Fruit fly (Drosophila melanogaster) whole organism, prepupa: ENCODE measurements around the gene SmD2.

Experiments used
- CG10631 ChIP-seq: fragments of 200-800 bp; sonication (Bioruptor generic); optimal IDR thresholded peaks from 2 replicates; lab custom pipeline; 2016; ENCODE audit warnings: missing biosample characterization, missing genetic modification characterization
- CG11762 ChIP-seq: fragments of 200-800 bp; sonication (Bioruptor generic); optimal IDR thresholded peaks from 3 replicates; lab custom pipeline; 2016; ENCODE audit warnings: missing biosample characterization, missing genetic modification characterization; ENCODE audit not compliant: insufficient read depth
- CG11902 ChIP-seq: fragments of 200-800 bp; sonication (Bioruptor generic); optimal IDR thresholded peaks from 3 replicates; lab custom pipeline; 2016; ENCODE audit warnings: missing biosample characterization, missing genetic modification characterization
- CG15336 ChIP-seq: fragments of 200-800 bp; sonication (Bioruptor generic); IDR thresholded peaks from 2 replicates; pipeline ENCODE4 v1.3.6; 2022; ENCODE audit warnings: missing biosample characterization, missing genetic modification characterization
- CG1621 ChIP-seq: fragments of 200-800 bp; sonication (Bioruptor generic); optimal IDR thresholded peaks from 3 replicates; lab custom pipeline; 2018; ENCODE audit warnings: missing biosample characterization, mild to moderate bottlenecking, missing genetic modification characterization
- CG16779 ChIP-seq: fragments of 200-800 bp; sonication (Bioruptor generic); optimal IDR thresholded peaks from 3 replicates; lab custom pipeline; 2017; ENCODE audit warnings: missing biosample characterization, mild to moderate bottlenecking, missing genetic modification characterization
- CG3032 ChIP-seq: fragments of 200-800 bp; optimal IDR thresholded peaks from 2 replicates; lab custom pipeline; 2019; ENCODE audit warnings: missing biosample characterization, mild to moderate bottlenecking, missing genetic modification characterization, moderate library complexity
- CG31627 ChIP-seq: fragments of 200-800 bp; sonication (Bioruptor generic); optimal IDR thresholded peaks from 3 replicates; lab custom pipeline; 2016; ENCODE audit warnings: missing biosample characterization, missing genetic modification characterization
- CG3919 ChIP-seq: fragments of 200-800 bp; sonication (Bioruptor generic); optimal IDR thresholded peaks from 3 replicates; lab custom pipeline; 2016; ENCODE audit warnings: missing biosample characterization, missing genetic modification characterization
- CG4318 ChIP-seq: fragments of 200-800 bp; sonication (Bioruptor generic); optimal IDR thresholded peaks from 3 replicates; lab custom pipeline; 2017; ENCODE audit warnings: missing biosample characterization, mild to moderate bottlenecking, missing genetic modification characterization
- CG6163 ChIP-seq: fragments of 200-800 bp; sonication (Bioruptor generic); IDR thresholded peaks from 3 replicates; pipeline ENCODE4 v1.3.6; 2022; ENCODE audit warnings: missing biosample characterization, missing genetic modification characterization
- CG6792 ChIP-seq: fragments of 200-800 bp; sonication (Bioruptor generic); optimal IDR thresholded peaks from 3 replicates; lab custom pipeline; 2016; ENCODE audit warnings: missing biosample characterization, missing genetic modification characterization
- CG6808 ChIP-seq: fragments of 200-800 bp; sonication (Bioruptor generic); optimal IDR thresholded peaks from 3 replicates; lab custom pipeline; 2017; ENCODE audit warnings: missing biosample characterization, missing genetic modification characterization, mild to moderate bottlenecking, moderate library complexity, missing genetic modification reagents
- CG6854 ChIP-seq: fragments of 200-800 bp; sonication (Bioruptor generic); optimal IDR thresholded peaks from 2 replicates; lab custom pipeline; 2017; ENCODE audit warnings: missing biosample characterization, mild to moderate bottlenecking, missing genetic modification characterization
- CG8119 ChIP-seq: fragments of 200-800 bp; sonication (Bioruptor generic); IDR thresholded peaks from 3 replicates; pipeline ENCODE4 v1.3.6; 2022; ENCODE audit warnings: missing biosample characterization, missing genetic modification characterization
- CG8632 ChIP-seq: fragments of 200-800 bp; sonication (Bioruptor generic); optimal IDR thresholded peaks from 3 replicates; lab custom pipeline; 2016; ENCODE audit warnings: missing biosample characterization, missing genetic modification characterization
- Eip75B ChIP-seq: fragments of 200-800 bp; sonication (Bioruptor generic); optimal IDR thresholded peaks from 3 replicates; lab custom pipeline; 2016; ENCODE audit warnings: missing biosample characterization, missing genetic modification characterization
- Eip93F ChIP-seq: fragments of 200-800 bp; sonication (Bioruptor generic); optimal IDR thresholded peaks from 2 replicates; lab custom pipeline; 2016; ENCODE audit warnings: missing biosample characterization, mild to moderate bottlenecking, missing genetic modification characterization
- Ets21C ChIP-seq: fragments of 200-800 bp; sonication (Bioruptor generic); optimal IDR thresholded peaks from 3 replicates; lab custom pipeline; 2016; ENCODE audit warnings: missing biosample characterization, missing genetic modification characterization
- Ets96B ChIP-seq: fragments of 200-800 bp; optimal IDR thresholded peaks from 2 replicates; lab custom pipeline; 2019; ENCODE audit warnings: missing biosample characterization, mild to moderate bottlenecking, missing genetic modification characterization, moderate library complexity
- Gug ChIP-seq: fragments of 200-800 bp; sonication (Bioruptor generic); IDR thresholded peaks from 2 replicates; pipeline ENCODE4 v1.3.6; 2022; ENCODE audit warnings: missing biosample characterization, missing genetic modification characterization
- Hr38 ChIP-seq: sonication (Bioruptor generic); optimal IDR thresholded peaks from 2 replicates; lab custom pipeline; 2016; ENCODE audit warnings: missing biosample characterization, missing genetic modification characterization
- Hr39 ChIP-seq: fragments of 200-800 bp; sonication (Bioruptor generic); optimal IDR thresholded peaks from 2 replicates; lab custom pipeline; 2016; ENCODE audit warnings: missing biosample characterization, missing genetic modification characterization
- Hr4 ChIP-seq: fragments of 200-800 bp; sonication (Bioruptor generic); optimal IDR thresholded peaks from 3 replicates; lab custom pipeline; 2016; ENCODE audit warnings: missing biosample characterization, missing genetic modification characterization
- Lpt ChIP-seq: fragments of 200-800 bp; sonication (Bioruptor generic); optimal IDR thresholded peaks from 3 replicates; lab custom pipeline; 2016; ENCODE audit warnings: missing biosample characterization, missing genetic modification characterization
- OdsH ChIP-seq: fragments of 200-800 bp; sonication (Bioruptor generic); optimal IDR thresholded peaks from 3 replicates; lab custom pipeline; 2016; ENCODE audit warnings: missing biosample characterization, missing genetic modification characterization
- Smox ChIP-seq: fragments of 200-800 bp; sonication (Bioruptor generic); optimal IDR thresholded peaks from 3 replicates; lab custom pipeline; 2016; ENCODE audit warnings: missing biosample characterization, missing genetic modification characterization
- Sox102F ChIP-seq: fragments of 200-800 bp; sonication (Bioruptor generic); optimal IDR thresholded peaks from 2 replicates; lab custom pipeline; 2016; ENCODE audit warnings: missing biosample characterization, mild to moderate bottlenecking, missing genetic modification characterization
- Sox14 ChIP-seq: fragments of 200-800 bp; sonication (Bioruptor generic); optimal IDR thresholded peaks from 3 replicates; lab custom pipeline; 2016; ENCODE audit warnings: missing biosample characterization, missing genetic modification characterization
- Sox15 ChIP-seq: fragments of 200-800 bp; sonication (Bioruptor generic); optimal IDR thresholded peaks from 3 replicates; lab custom pipeline; 2016; ENCODE audit warnings: missing biosample characterization, missing genetic modification characterization
- achi ChIP-seq: fragments of 200-800 bp; sonication (Bioruptor generic); optimal IDR thresholded peaks from 3 replicates; lab custom pipeline; 2016; ENCODE audit warnings: missing biosample characterization, missing genetic modification characterization
- acj6 ChIP-seq: fragments of 200-800 bp; sonication (Bioruptor generic); optimal IDR thresholded peaks from 3 replicates; lab custom pipeline; 2016; ENCODE audit warnings: missing biosample characterization, missing genetic modification characterization
- cyc ChIP-seq: fragments of 200-800 bp; sonication (Bioruptor generic); optimal IDR thresholded peaks from 3 replicates; lab custom pipeline; 2016; ENCODE audit warnings: missing biosample characterization, missing genetic modification characterization
- dac ChIP-seq: fragments of 200-800 bp; sonication (Bioruptor generic); optimal IDR thresholded peaks from 2 replicates; lab custom pipeline; 2017; ENCODE audit warnings: missing biosample characterization, mild to moderate bottlenecking, missing genetic modification characterization
- dsx ChIP-seq: fragments of 200-800 bp; optimal IDR thresholded peaks from 3 replicates; lab custom pipeline; 2019; ENCODE audit warnings: missing biosample characterization, mild to moderate bottlenecking, missing genetic modification characterization, moderate library complexity; ENCODE audit not compliant: poor library complexity, severe bottlenecking
- eg ChIP-seq: fragments of 200-800 bp; sonication (Bioruptor generic); IDR thresholded peaks from 3 replicates; pipeline ENCODE4 v1.3.6; 2022; ENCODE audit warnings: missing biosample characterization, missing genetic modification characterization
- esn ChIP-seq: fragments of 200-800 bp; sonication (Bioruptor generic); optimal IDR thresholded peaks from 2 replicates; lab custom pipeline; 2016; ENCODE audit warnings: missing biosample characterization, mild to moderate bottlenecking, missing genetic modification characterization, moderate library complexity
- fd59A ChIP-seq: fragments of 200-800 bp; sonication (Bioruptor generic); optimal IDR thresholded peaks from 2 replicates; lab custom pipeline; 2017; ENCODE audit warnings: missing biosample characterization, mild to moderate bottlenecking, missing genetic modification characterization, missing genetic modification reagents
- fd85E ChIP-seq: fragments of 200-800 bp; sonication (Bioruptor generic); optimal IDR thresholded peaks from 3 replicates; lab custom pipeline; 2016; ENCODE audit warnings: missing biosample characterization, missing genetic modification characterization
- fkh ChIP-seq: fragments of 200-800 bp; sonication (Bioruptor generic); optimal IDR thresholded peaks from 3 replicates; lab custom pipeline; 2017; ENCODE audit warnings: missing biosample characterization, mild to moderate bottlenecking, missing genetic modification characterization, moderate library complexity
- lz ChIP-seq: fragments of 200-800 bp; sonication (Bioruptor generic); optimal IDR thresholded peaks from 3 replicates; lab custom pipeline; 2016; ENCODE audit warnings: missing biosample characterization, missing genetic modification characterization
- pdm3 ChIP-seq: fragments of 200-800 bp; sonication (Bioruptor generic); optimal IDR thresholded peaks from 3 replicates; lab custom pipeline; 2016; ENCODE audit warnings: missing biosample characterization, missing genetic modification characterization
- spab ChIP-seq: fragments of 200-800 bp; sonication (Bioruptor generic); optimal IDR thresholded peaks from 2 replicates; lab custom pipeline; 2017; ENCODE audit warnings: missing biosample characterization, mild to moderate bottlenecking, missing genetic modification characterization, missing genetic modification reagents
- ss ChIP-seq, 2 experiments: fragments of 200-800 bp; sonication (Bioruptor generic); optimal IDR thresholded peaks; 2 replicates in 1 of 2; 3 replicates in 1 of 2; lab custom pipeline; 2017 to 2018; ENCODE audit warnings: mild to moderate bottlenecking in 2 of 2, missing biosample characterization in 2 of 2, missing genetic modification characterization in 2 of 2, moderate library complexity in 1 of 2
- svp ChIP-seq: fragments of 200-800 bp; sonication (Bioruptor generic); peaks from one replicate; lab custom pipeline; 2016; ENCODE audit warnings: missing biosample characterization, missing genetic modification characterization
- topi ChIP-seq: fragments of 200-800 bp; sonication (Bioruptor generic); optimal IDR thresholded peaks from 3 replicates; lab custom pipeline; 2016; ENCODE audit warnings: missing biosample characterization, missing genetic modification characterization

The SmD2 gene

dm6 chr3R:6353624-6354352 lies 8.1 kb upstream of the SmD2 start (continued):
- TF ChIP-seq achi (GFP tag; lab: Kevin White, UChicago) (peak; percentile 85), CG4318 (peak; percentile 79), CG6163 (GFP tag; lab: Robert Waterston, UW) (peak; percentile 87), Hr39 (GFP tag; lab: Kevin White, UChicago) (peak; percentile 81), CG31627 (GFP tag; lab: Kevin White, UChicago) (peak; percentile 76), CG3919 (GFP tag; lab: Kevin White, UChicago) (no peak), fd85E (GFP tag; lab: Kevin White, UChicago) (no peak), CG6808 (GFP tag; lab: Kevin White, UChicago) (no peak), Sox15 (peak; percentile 72), CG16779 (tag; lab: Kevin White, UChicago) (no peak), OdsH (peak; percentile 88), Ets96B (peak; percentile 75), Eip75B (GFP tag; lab: Kevin White, UChicago) (peak; percentile 84), CG1621 (no peak), CG6792 (GFP tag; lab: Kevin White, UChicago) (peak; percentile 81), svp (GFP tag; lab: Kevin White, UChicago) (peak; percentile 93), esn (peak; percentile 89), cyc (GFP tag; lab: Kevin White, UChicago) (peak; percentile 78), eg (GFP tag; lab: Robert Waterston, UW) (no peak), ss (GFP tag; optimal IDR thresholded peaks at IDR 0.05; lab: Kevin White, UChicago) (no peak), CG15336 (peak; percentile 82; the same call in 1 of the 2 replicates), CG3032 (peak; percentile 75), CG6854 (GFP tag; lab: Kevin White, UChicago) (no peak)

dm6 chr3R:6352893-6353623 lies 7.3 kb upstream of the SmD2 start:
- peak; percentile 8 for TF ChIP-seq CG6808 (GFP tag; lab: Kevin White, UChicago)
- no peak for TF ChIP-seq CG11902 (GFP tag; lab: Kevin White, UChicago)
- peak; percentile 64 for TF ChIP-seq pdm3 (GFP tag; lab: Kevin White, UChicago)
- peak; percentile 7 for TF ChIP-seq Sox102F (GFP tag; lab: Kevin White, UChicago)
- TF ChIP-seq topi (GFP tag; lab: Kevin White, UChicago), result peak; percentile 48
- peak; percentile 13 for TF ChIP-seq CG6792 (GFP tag; lab: Kevin White, UChicago)
- TF ChIP-seq cyc (GFP tag; lab: Kevin White, UChicago), result no peak
- no peak for TF ChIP-seq Ets21C (GFP tag; lab: Kevin White, UChicago)
- TF ChIP-seq Sox14, result peak; percentile 3
- peak; percentile 34 for TF ChIP-seq Lpt
- no peak for TF ChIP-seq dsx (GFP tag; lab: Kevin White, UChicago)
- peak; percentile 26 for TF ChIP-seq Hr39 (GFP tag; lab: Kevin White, UChicago)
- TF ChIP-seq achi (GFP tag; lab: Kevin White, UChicago), result peak; percentile 37
- no peak for TF ChIP-seq Hr38
- peak; percentile 42 for TF ChIP-seq esn
- TF ChIP-seq CG11762 (GFP tag; lab: Kevin White, UChicago), result peak; percentile 20
- peak; percentile 35 for TF ChIP-seq CG10631 (GFP tag; lab: Kevin White, UChicago)
- TF ChIP-seq Eip93F (GFP tag; lab: Kevin White, UChicago), result no peak
- TF ChIP-seq lz (GFP tag; lab: Kevin White, UChicago), result peak; percentile 18
- peak; percentile 22 for TF ChIP-seq Smox
- TF ChIP-seq fd59A (GFP tag; lab: Kevin White, UChicago), result peak; percentile 54
- no peak for TF ChIP-seq svp (GFP tag; lab: Kevin White, UChicago)
- peak; percentile 56; the same call in 1 of the 3 replicates for TF ChIP-seq CG8119 (GFP tag; lab: Robert Waterston, UW)
- peak; percentile 63 for TF ChIP-seq Hr4 (GFP tag; lab: Kevin White, UChicago)
- no peak for TF ChIP-seq CG8632 (GFP tag; lab: Kevin White, UChicago)
- TF ChIP-seq Gug (GFP tag; lab: Robert Waterston, UW), result peak; percentile 44; the same call in 1 of the 2 replicates
- peak; percentile 56 for TF ChIP-seq acj6 (GFP tag; lab: Kevin White, UChicago)
- peak; percentile 47; the same call in 1 of the 2 replicates for TF ChIP-seq CG15336
- no peak for TF ChIP-seq fd85E (GFP tag; lab: Kevin White, UChicago)
- peak; percentile 69 for TF ChIP-seq fkh
- no peak for TF ChIP-seq CG6163 (GFP tag; lab: Robert Waterston, UW)
- TF ChIP-seq Ets96B, result peak; percentile 39
- TF ChIP-seq spab (GFP tag; lab: Kevin White, UChicago), result peak; percentile 37
- peak; percentile 11 for TF ChIP-seq CG3032
- TF ChIP-seq dac (GFP tag; lab: Kevin White, UChicago), result no peak
- TF ChIP-seq Eip75B (GFP tag; lab: Kevin White, UChicago), result peak; percentile 48
